Worm (Caenorhabditis elegans) whole organism, L1 larva: ENCODE measurements around the gene F17E5.2.

Source experiments
- C04F5.9 ChIP-seq: sonication (generic microtip); optimal IDR thresholded peaks from 2 replicates; lab custom pipeline; 2016; ENCODE audit warnings: missing genetic modification characterization, missing compliant biosample characterization
- C16A3.4 ChIP-seq: fragments of 150-350 bp; optimal IDR thresholded peaks from 2 replicates; lab custom pipeline; 2014; ENCODE audit warnings: missing biosample characterization, missing genetic modification characterization
- C34B4.2 ChIP-seq: sonication (generic microtip); optimal IDR thresholded peaks from 2 replicates; lab custom pipeline; 2017; ENCODE audit warnings: mild to moderate bottlenecking, missing genetic modification characterization, missing compliant biosample characterization
- Y116A8C.19 ChIP-seq: sonication (generic microtip); optimal IDR thresholded peaks from 2 replicates; lab custom pipeline; 2016; ENCODE audit warnings: missing compliant biosample characterization, missing genetic modification characterization, borderline replicate concordance
- alr-1 ChIP-seq: fragments of 200-800 bp; sonication (Bioruptor generic); optimal IDR thresholded peaks from 2 replicates; lab custom pipeline; 2018; ENCODE audit warnings: borderline replicate concordance, mild to moderate bottlenecking, missing genetic modification characterization, missing compliant biosample characterization
- blmp-1 ChIP-seq: fragments of 150-350 bp; optimal IDR thresholded peaks from 2 replicates; lab custom pipeline; 2014; ENCODE audit warnings: missing biosample characterization, missing genetic modification characterization
- ceh-90 ChIP-seq: sonication (generic microtip); optimal IDR thresholded peaks from 2 replicates; lab custom pipeline; 2016; ENCODE audit warnings: missing genetic modification characterization, missing compliant biosample characterization
- ces-1 ChIP-seq: fragments of 150-350 bp; optimal IDR thresholded peaks from 2 replicates; lab custom pipeline; 2014; ENCODE audit warnings: missing biosample characterization, missing genetic modification reagents, missing genetic modification characterization
- dpl-1 ChIP-seq, 3 experiments: fragments of 150-350 bp in 2 of 3; sonication (generic microtip) in 1 of 3; optimal IDR thresholded peaks; 2 replicates each; lab custom pipeline; 2014 to 2017; ENCODE audit warnings: missing biosample characterization in 3 of 3, missing genetic modification characterization in 3 of 3, missing genetic modification reagents in 3 of 3
- dsc-1 ChIP-seq: sonication (generic microtip); optimal IDR thresholded peaks from 2 replicates; lab custom pipeline; 2016; ENCODE audit warnings: mild to moderate bottlenecking, missing genetic modification characterization, missing compliant biosample characterization
- egl-13 ChIP-seq: sonication (generic microtip); optimal IDR thresholded peaks from 2 replicates; lab custom pipeline; 2016; ENCODE audit warnings: missing genotype, missing genetic modification reagents, missing genetic modification characterization, missing compliant biosample characterization
- egl-27 ChIP-seq, 2 experiments: fragments of 150-350 bp in 1 of 2; sonication (generic microtip); optimal IDR thresholded peaks; 3 replicates each; lab custom pipeline; 2017 to 2018; ENCODE audit warnings: missing biosample characterization in 2 of 2, missing genetic modification characterization in 2 of 2, missing genetic modification reagents in 2 of 2
- elt-2 ChIP-seq: sonication (generic microtip); optimal IDR thresholded peaks from 2 replicates; lab custom pipeline; 2016; ENCODE audit warnings: missing genetic modification characterization, mild to moderate bottlenecking, inconsistent platforms, missing compliant biosample characterization, missing genetic modification reagents
- elt-3 ChIP-seq, 6 experiments: fragments of 150-350 bp in 1 of 6; sonication (generic microtip); optimal IDR thresholded peaks; 2 replicates each; lab custom pipeline; 2017 to 2018; ENCODE audit warnings: missing biosample characterization in 6 of 6, missing genetic modification characterization in 6 of 6, inconsistent platforms in 1 of 6
- fkh-10 ChIP-seq: sonication (generic microtip); optimal IDR thresholded peaks from 2 replicates; lab custom pipeline; 2017; ENCODE audit warnings: missing biosample characterization, missing genetic modification reagents, missing genetic modification characterization
- fos-1 ChIP-seq: fragments of 150-350 bp; optimal IDR thresholded peaks from 2 replicates; lab custom pipeline; 2014; ENCODE audit warnings: missing biosample characterization, missing genetic modification characterization
- hlh-17 ChIP-seq: fragments of 200-800 bp; sonication (Bioruptor generic); optimal IDR thresholded peaks from 2 replicates; lab custom pipeline; 2018; ENCODE audit warnings: missing genetic modification characterization, mild to moderate bottlenecking, missing compliant biosample characterization, moderate library complexity, borderline replicate concordance
- hlh-4 ChIP-seq: sonication (generic microtip); optimal IDR thresholded peaks from 2 replicates; lab custom pipeline; 2016; ENCODE audit warnings: mild to moderate bottlenecking, missing genetic modification characterization, missing compliant biosample characterization
- irx-1 ChIP-seq: sonication (generic microtip); optimal IDR thresholded peaks from 2 replicates; lab custom pipeline; 2016; ENCODE audit warnings: missing genetic modification characterization, missing compliant biosample characterization
- isw-1 ChIP-seq: fragments of 200-800 bp; sonication (Bioruptor generic); IDR thresholded peaks from 2 replicates; pipeline ENCODE4 v1.3.6; 2022; ENCODE audit warnings: missing genetic modification characterization, missing compliant biosample characterization
- jun-1 ChIP-seq: fragments of 150-350 bp; optimal IDR thresholded peaks from 2 replicates; lab custom pipeline; 2014; ENCODE audit warnings: missing biosample characterization, missing genetic modification reagents, missing genetic modification characterization
- lin-14 ChIP-seq: fragments of 200-800 bp; sonication (Bioruptor generic); optimal IDR thresholded peaks from 2 replicates; lab custom pipeline; 2018; ENCODE audit warnings: mild to moderate bottlenecking, missing genetic modification characterization, moderate library complexity, missing compliant biosample characterization
- lin-15B ChIP-seq: fragments of 150-350 bp; sonication (generic microtip); optimal IDR thresholded peaks from 3 replicates; lab custom pipeline; 2014; ENCODE audit warnings: missing biosample characterization, missing genetic modification characterization
- lin-39 ChIP-seq: fragments of 150-350 bp; optimal IDR thresholded peaks from 2 replicates; lab custom pipeline; 2014; ENCODE audit warnings: missing biosample characterization, missing genetic modification reagents, missing genetic modification characterization
- lir-3 ChIP-seq: sonication (generic microtip); optimal IDR thresholded peaks from 2 replicates; lab custom pipeline; 2016; ENCODE audit warnings: mild to moderate bottlenecking, missing genetic modification characterization, moderate library complexity, missing compliant biosample characterization; ENCODE audit not compliant: poor library complexity
- lsy-2 ChIP-seq, 2 experiments: fragments of 150-350 bp; optimal IDR thresholded peaks; 2 replicates each; lab custom pipeline; 2014; ENCODE audit warnings: missing biosample characterization in 2 of 2, missing genetic modification characterization in 2 of 2
- mab-9 ChIP-seq: fragments of 200-800 bp; sonication (Bioruptor generic); IDR thresholded peaks from 2 replicates; pipeline ENCODE4 v1.3.6; 2022; ENCODE audit warnings: missing genetic modification reagents, missing genetic modification characterization, missing compliant biosample characterization
- mep-1 ChIP-seq: fragments of 150-350 bp; optimal IDR thresholded peaks from 2 replicates; lab custom pipeline; 2014; ENCODE audit warnings: missing biosample characterization, missing genetic modification characterization
- nhr-11 ChIP-seq: fragments of 150-350 bp; optimal IDR thresholded peaks from 2 replicates; lab custom pipeline; 2014; ENCODE audit warnings: missing biosample characterization, missing genetic modification characterization
- nhr-12 ChIP-seq: sonication (generic microtip); optimal IDR thresholded peaks from 2 replicates; lab custom pipeline; 2017; ENCODE audit warnings: missing biosample characterization, missing genetic modification characterization
- nhr-237 ChIP-seq: fragments of 150-350 bp; optimal IDR thresholded peaks from 2 replicates; lab custom pipeline; 2014; ENCODE audit warnings: missing biosample characterization, missing genetic modification characterization
- nhr-47 ChIP-seq: sonication (generic microtip); optimal IDR thresholded peaks from 2 replicates; lab custom pipeline; 2016; ENCODE audit warnings: mild to moderate bottlenecking, missing genetic modification characterization, moderate library complexity, missing compliant biosample characterization
- nhr-71 ChIP-seq: sonication (generic microtip); optimal IDR thresholded peaks from 2 replicates; lab custom pipeline; 2016; ENCODE audit warnings: mild to moderate bottlenecking, missing genetic modification characterization, moderate library complexity, missing compliant biosample characterization
- nhr-76 ChIP-seq: sonication (generic microtip); optimal IDR thresholded peaks from 2 replicates; lab custom pipeline; 2017; ENCODE audit warnings: missing biosample characterization, missing genetic modification characterization
- nhr-77 ChIP-seq: fragments of 150-350 bp; optimal IDR thresholded peaks from 2 replicates; lab custom pipeline; 2014; ENCODE audit warnings: missing biosample characterization, missing genetic modification characterization
- nhr-84 ChIP-seq: sonication (generic microtip); optimal IDR thresholded peaks from 2 replicates; lab custom pipeline; 2017; ENCODE audit warnings: missing biosample characterization, missing genetic modification characterization
- nhr-90 ChIP-seq: sonication (generic microtip); optimal IDR thresholded peaks from 2 replicates; lab custom pipeline; 2016; ENCODE audit warnings: mild to moderate bottlenecking, missing genetic modification characterization, missing compliant biosample characterization; ENCODE audit not compliant: poor library complexity
- pag-3 ChIP-seq: sonication (generic microtip); optimal IDR thresholded peaks from 2 replicates; lab custom pipeline; 2017; ENCODE audit warnings: missing genetic modification characterization, mild to moderate bottlenecking, missing compliant biosample characterization, antibody characterized with exemption, borderline replicate concordance; ENCODE audit not compliant: insufficient read depth
- pax-3 ChIP-seq: fragments of 200-800 bp; sonication (Bioruptor generic); optimal IDR thresholded peaks from 2 replicates; lab custom pipeline; 2018; ENCODE audit warnings: mild to moderate bottlenecking, missing genetic modification characterization, moderate library complexity, missing compliant biosample characterization
- pqm-1 ChIP-seq: sonication (generic microtip); optimal IDR thresholded peaks from 3 replicates; lab custom pipeline; 2017; ENCODE audit warnings: missing biosample characterization, missing genetic modification characterization
- snpc-4 ChIP-seq: fragments of 150-350 bp; optimal IDR thresholded peaks from 2 replicates; lab custom pipeline; 2014; ENCODE audit warnings: missing biosample characterization, missing genetic modification characterization
- snu-23 ChIP-seq: sonication (generic microtip); optimal IDR thresholded peaks from 2 replicates; lab custom pipeline; 2016; ENCODE audit warnings: missing genetic modification characterization, missing compliant biosample characterization
- sup-37 ChIP-seq: fragments of 200-800 bp; sonication (Bioruptor generic); optimal IDR thresholded peaks from 2 replicates; lab custom pipeline; 2018; ENCODE audit warnings: mild to moderate bottlenecking, missing genetic modification characterization, missing compliant biosample characterization
- tlp-1 ChIP-seq: fragments of 150-350 bp; optimal IDR thresholded peaks from 2 replicates; lab custom pipeline; 2014; ENCODE audit warnings: missing biosample characterization, missing genetic modification characterization
- unc-130 ChIP-seq: fragments of 150-350 bp; optimal IDR thresholded peaks from 2 replicates; lab custom pipeline; 2017; ENCODE audit warnings: missing biosample characterization, missing genetic modification characterization, inconsistent platforms
- unc-30 ChIP-seq: sonication (generic microtip); optimal IDR thresholded peaks from 2 replicates; lab custom pipeline; 2017; ENCODE audit warnings: missing biosample characterization, missing genetic modification characterization
- unc-98 ChIP-seq: fragments of 200-800 bp; sonication (Bioruptor generic); IDR thresholded peaks from 2 replicates; pipeline ENCODE4 v1.3.6; 2022; ENCODE audit warnings: missing genetic modification characterization, missing compliant biosample characterization
- vab-15 ChIP-seq: sonication (generic microtip); optimal IDR thresholded peaks from 2 replicates; lab custom pipeline; 2017; ENCODE audit warnings: missing genotype, mild to moderate bottlenecking, missing genetic modification characterization, missing compliant biosample characterization
- xbp-1 ChIP-seq: sonication (generic microtip); optimal IDR thresholded peaks from 2 replicates; lab custom pipeline; 2016; ENCODE audit warnings: missing genetic modification characterization, missing compliant biosample characterization
- zip-4 ChIP-seq: fragments of 200-800 bp; sonication (Bioruptor generic); optimal IDR thresholded peaks from 2 replicates; lab custom pipeline; 2018; ENCODE audit warnings: mild to moderate bottlenecking, missing genetic modification characterization, moderate library complexity, missing compliant biosample characterization
- ztf-4 ChIP-seq: fragments of 150-350 bp; optimal IDR thresholded peaks from 2 replicates; lab custom pipeline; 2014; ENCODE audit warnings: missing biosample characterization, missing genetic modification characterization

Gene F17E5.2

DNA sequence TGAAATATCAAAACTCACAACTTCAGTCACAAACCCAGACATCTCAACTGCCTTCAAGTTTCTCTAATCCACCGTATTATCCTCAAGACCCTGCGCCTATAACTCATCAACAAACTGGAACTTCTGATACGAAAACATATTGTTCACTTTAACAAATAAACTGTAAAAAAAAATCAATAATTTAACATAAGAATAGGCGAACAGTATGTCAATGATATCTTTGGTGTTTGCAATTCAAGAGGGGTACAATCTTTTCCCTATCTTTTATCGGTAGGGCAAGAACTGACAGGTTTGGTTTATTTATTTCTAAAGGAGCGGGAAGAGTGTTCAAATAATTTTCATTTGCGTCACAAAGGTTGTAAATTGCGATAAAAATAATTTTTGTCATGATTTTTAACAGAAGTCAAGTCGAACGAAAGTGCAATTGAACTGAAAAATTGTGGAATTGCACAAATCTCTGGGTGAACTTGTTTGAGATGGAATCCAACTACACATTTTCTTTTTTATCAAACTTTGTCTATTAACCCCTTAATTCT, 31.0 kb upstream of the F17E5.2 start:
- TF ChIP-seq dsc-1 (tag; lab: Kevin White, UChicago) (peak; percentile 100), snu-23 (GFP tag; lab: Kevin White, UChicago) (peak; percentile 99), mab-9 (GFP tag; lab: Robert Waterston, UW) (peak; percentile 92), nhr-71 (tag; lab: Kevin White, UChicago) (peak; percentile 98), egl-27 (tag; optimal IDR thresholded peaks at IDR 0.05; lab: Kevin White, UChicago) (peak; percentile 76 to 84), nhr-12 (peak; percentile 64), ztf-4 (tag; lab: Kevin White, UChicago) (peak; percentile 96), nhr-47 (tag; lab: Kevin White, UChicago) (peak; percentile 99), sup-37 (peak; percentile 88), pag-3 (tag; lab: Kevin White, UChicago) (peak; percentile 76), dpl-1 (GFP tag; optimal IDR thresholded peaks at IDR 0.05; lab: Kevin White, UChicago) (peak; percentile 55 to 67 (median 65)), C34B4.2 (tag; lab: Kevin White, UChicago) (no peak), nhr-237 (tag; lab: Kevin White, UChicago) (peak; percentile 98), C04F5.9 (tag; lab: Kevin White, UChicago) (peak; percentile 93), nhr-76 (peak; percentile 90), fos-1 (tag; lab: Kevin White, UChicago) (peak; percentile 99), blmp-1 (tag; lab: Kevin White, UChicago) (peak; percentile 54), unc-30 (tag; lab: Kevin White, UChicago) (no peak), lsy-2 (tag; optimal IDR thresholded peaks at IDR 0.05; lab: Kevin White, UChicago) (peak; percentile 96), nhr-11 (tag; lab: Kevin White, UChicago) (peak; percentile 100), vab-15 (tag; lab: Kevin White, UChicago) (peak; percentile 4), ceh-90 (tag; lab: Kevin White, UChicago) (peak; percentile 15), hlh-4 (tag; lab: Kevin White, UChicago) (peak; percentile 59), irx-1 (tag; lab: Kevin White, UChicago) (peak; percentile 99), pax-3 (tag; lab: Kevin White, UChicago) (peak; percentile 93), egl-13 (tag; lab: Kevin White, UChicago) (peak; percentile 96), unc-98 (GFP tag; lab: Robert Waterston, UW) (peak; percentile 68), zip-4 (GFP tag; lab: Kevin White, UChicago) (peak; percentile 94), isw-1 (GFP tag; lab: Robert Waterston, UW) (peak; percentile 82), elt-3 (tag; optimal IDR thresholded peaks at IDR 0.05; lab: Kevin White, UChicago) (peak in 4 of 6 experiments; percentile 54 to 100 (median 89)), nhr-77 (tag; lab: Kevin White, UChicago) (peak; percentile 99), alr-1 (tag; lab: Kevin White, UChicago) (no peak), jun-1 (tag; lab: Kevin White, UChicago) (peak; percentile 99), Y116A8C.19 (tag; lab: Kevin White, UChicago) (no peak), ces-1 (peak; percentile 58), elt-2 (tag; lab: Kevin White, UChicago) (peak; percentile 91), nhr-84 (peak; percentile 97), mep-1 (peak; percentile 100), snpc-4 (tag; lab: Kevin White, UChicago) (peak; percentile 93), pqm-1 (tag; lab: Kevin White, UChicago) (peak; percentile 89), nhr-90 (tag; lab: Kevin White, UChicago) (peak; percentile 99), lir-3 (tag; lab: Kevin White, UChicago) (peak; percentile 94), xbp-1 (tag; lab: Kevin White, UChicago) (peak; percentile 91), hlh-17 (GFP tag; lab: Kevin White, UChicago) (no peak), C16A3.4 (tag; lab: Kevin White, UChicago) (peak; percentile 99), unc-130 (no peak), fkh-10 (peak; percentile 99), lin-39 (tag; lab: Kevin White, UChicago) (peak; percentile 100), lin-15B (tag; lab: Kevin White, UChicago) (no peak), tlp-1 (tag; lab: Kevin White, UChicago) (no peak), lin-14 (GFP tag; lab: Kevin White, UChicago) (peak; percentile 96)
